Worm (Caenorhabditis elegans) whole organism, midembryonic: ENCODE results near the gene srxa-13.

ENCODE experiments used
- T22C8.4 ChIP-seq: fragments of 200-800 bp; sonication (Bioruptor generic); IDR thresholded peaks from 2 replicates; pipeline ENCODE4 v1.3.6; 2022; ENCODE audit warnings: missing genetic modification characterization, missing compliant biosample characterization
- cog-1 ChIP-seq: sonication (generic microtip); optimal IDR thresholded peaks from 2 replicates; lab custom pipeline; 2016; ENCODE audit warnings: missing genetic modification characterization, missing compliant biosample characterization
- flt-1 ChIP-seq: fragments of 200-800 bp; sonication (Bioruptor generic); IDR thresholded peaks from 2 replicates; pipeline ENCODE4 v1.3.6; 2022; ENCODE audit warnings: missing genetic modification characterization, missing compliant biosample characterization
- klf-2 ChIP-seq: fragments of 200-800 bp; sonication (Bioruptor generic); conservative IDR thresholded peaks from 2 replicates; pipeline ENCODE4 v1.3.6; 2022; ENCODE audit warnings: missing genetic modification reagents, missing genetic modification characterization, missing compliant biosample characterization
- med-1 ChIP-seq: sonication (generic microtip); optimal IDR thresholded peaks from 2 replicates; lab custom pipeline; 2017; ENCODE audit warnings: missing genetic modification characterization, mild to moderate bottlenecking, missing compliant biosample characterization, antibody characterized with exemption, missing genetic modification reagents; ENCODE audit not compliant: insufficient read depth
- ref-1 ChIP-seq: fragments of 200-800 bp; sonication (Bioruptor generic); conservative IDR thresholded peaks from 2 replicates; pipeline ENCODE4 v1.3.6; 2022; ENCODE audit warnings: missing genetic modification reagents, missing genetic modification characterization, missing compliant biosample characterization
- tab-1 ChIP-seq: fragments of 200-800 bp; sonication (Bioruptor generic); IDR thresholded peaks from 2 replicates; pipeline ENCODE4 v1.3.6; 2022; ENCODE audit warnings: missing genetic modification characterization, missing compliant biosample characterization
- ztf-23 ChIP-seq: fragments of 200-800 bp; sonication (Bioruptor generic); IDR thresholded peaks from 2 replicates; pipeline ENCODE4 v1.3.6; 2022; ENCODE audit warnings: missing genetic modification reagents, missing genetic modification characterization, missing compliant biosample characterization
- ztf-29 ChIP-seq: fragments of 200-800 bp; sonication (Bioruptor generic); IDR thresholded peaks from 2 replicates; pipeline ENCODE4 v1.3.6; 2022; ENCODE audit warnings: missing genetic modification reagents, missing genetic modification characterization, missing compliant biosample characterization

Gene srxa-13

DNA sequence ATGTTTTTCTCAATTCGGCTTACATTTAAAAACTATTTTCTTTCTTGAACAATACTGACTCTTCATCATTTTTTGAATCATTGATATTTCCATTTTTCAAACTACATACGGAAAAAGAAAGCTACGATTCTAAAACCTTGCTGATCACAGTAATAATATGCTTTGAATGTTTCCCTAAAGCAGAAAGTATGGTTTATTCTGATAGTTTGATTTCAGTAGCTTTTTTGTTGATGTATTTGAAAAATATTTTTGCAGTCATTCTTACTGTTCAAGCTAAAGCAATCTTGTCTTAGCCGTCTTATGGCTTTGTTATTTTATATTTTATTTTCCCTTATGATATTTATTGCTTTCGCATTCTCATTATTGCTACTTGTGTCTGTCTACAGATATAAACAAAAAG lies at the start of gene srxa-13:
Gene srxa-13 (plus strand): TSS at position 301 of the 400 bp plus-strand sequence.
- TF ChIP-seq klf-2, result no peak

DNA sequence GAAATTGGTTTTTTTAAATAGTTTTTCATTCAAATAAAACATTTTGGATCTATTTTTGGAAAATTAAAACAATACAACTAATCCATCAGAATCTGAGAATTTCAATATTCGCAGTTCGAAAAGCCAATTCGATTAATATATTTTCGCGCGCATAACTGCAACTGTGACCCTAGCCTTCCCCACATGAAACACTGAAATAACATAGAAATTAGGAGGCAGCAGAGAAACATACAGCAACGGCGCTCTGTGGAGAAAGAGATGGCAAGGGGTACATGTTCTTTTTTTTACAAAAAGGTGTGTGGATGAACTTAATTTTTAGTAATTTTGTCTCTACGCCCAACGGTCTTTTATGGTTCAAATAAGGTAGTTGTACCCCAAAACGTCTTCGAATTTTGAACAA lies 49.4 kb upstream of the srxa-13 start:
- no peak for TF ChIP-seq ztf-29 (GFP tag; lab: Robert Waterston, UW)
- TF ChIP-seq flt-1 (GFP tag; lab: Robert Waterston, UW), result no peak
- TF ChIP-seq klf-2, result no peak
- no peak for TF ChIP-seq T22C8.4 (GFP tag; lab: Robert Waterston, UW)
- no peak for TF ChIP-seq med-1 (GFP tag; lab: Kevin White, UChicago)
- no peak for TF ChIP-seq tab-1 (GFP tag; lab: Robert Waterston, UW)

DNA sequence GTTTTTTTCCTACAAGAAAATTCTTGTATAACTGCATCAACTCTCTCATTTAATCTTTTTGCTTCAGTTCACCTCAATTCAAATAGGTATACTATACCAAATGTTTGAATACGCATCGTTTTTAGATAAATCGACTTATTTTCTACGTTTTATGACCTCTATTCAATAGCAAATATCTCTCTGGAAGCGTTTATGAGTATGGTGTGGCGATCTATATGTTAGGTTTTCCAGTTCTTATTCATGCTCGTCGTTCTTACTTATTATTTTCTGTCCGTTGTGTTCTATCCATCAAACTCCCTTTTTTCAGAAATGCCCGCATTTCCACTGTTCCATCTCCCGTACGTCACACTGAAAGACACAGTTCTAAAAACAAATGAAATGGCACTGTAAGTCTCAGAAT lies 49.0 kb upstream of the srxa-13 start, which contains the start of gene T22G5.3:
Gene T22G5.3 (plus strand): TSS at position 301 of the 400 bp plus-strand sequence.
- no peak for TF ChIP-seq T22C8.4 (GFP tag; lab: Robert Waterston, UW)
- TF ChIP-seq med-1 (GFP tag; lab: Kevin White, UChicago), result no peak
- no peak for TF ChIP-seq klf-2
- no peak for TF ChIP-seq ref-1 (GFP tag; lab: Robert Waterston, UW)
- no peak for TF ChIP-seq ztf-29 (GFP tag; lab: Robert Waterston, UW)
- TF ChIP-seq cog-1, result no peak
- TF ChIP-seq tab-1 (GFP tag; lab: Robert Waterston, UW), result no peak
- no peak for TF ChIP-seq flt-1 (GFP tag; lab: Robert Waterston, UW)

DNA sequence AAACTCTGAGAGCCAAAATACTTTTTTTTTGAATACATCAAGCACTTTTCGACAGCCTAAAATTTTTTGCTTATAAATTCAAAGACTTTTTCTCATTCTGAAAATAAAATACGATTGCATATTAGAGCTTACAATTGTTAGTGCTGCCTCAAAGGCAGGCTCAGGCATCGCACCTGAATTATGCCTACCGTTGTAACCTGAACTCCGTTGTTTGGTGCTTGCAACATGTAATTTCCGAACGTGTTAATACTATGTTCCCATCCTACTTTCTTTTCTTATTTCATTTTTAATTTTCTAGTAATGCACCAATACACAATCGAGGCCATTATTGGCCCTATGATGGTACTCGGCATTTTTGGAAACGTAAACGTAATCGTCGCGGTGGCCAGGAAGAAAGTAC lies 42.2 kb upstream of the srxa-13 start, which contains the start of gene srsx-19:
Gene srsx-19 (plus strand): TSS at position 301 of the 400 bp plus-strand sequence.
- TF ChIP-seq ztf-29 (GFP tag; lab: Robert Waterston, UW), result no peak
- no peak for TF ChIP-seq klf-2
- TF ChIP-seq T22C8.4 (GFP tag; lab: Robert Waterston, UW), result no peak
- TF ChIP-seq flt-1 (GFP tag; lab: Robert Waterston, UW), result no peak
- no peak for TF ChIP-seq ztf-23 (GFP tag; lab: Robert Waterston, UW)
- no peak for TF ChIP-seq tab-1 (GFP tag; lab: Robert Waterston, UW)
- no peak for TF ChIP-seq med-1 (GFP tag; lab: Kevin White, UChicago)
- TF ChIP-seq ref-1 (GFP tag; lab: Robert Waterston, UW), result no peak
- TF ChIP-seq cog-1, result no peak

DNA sequence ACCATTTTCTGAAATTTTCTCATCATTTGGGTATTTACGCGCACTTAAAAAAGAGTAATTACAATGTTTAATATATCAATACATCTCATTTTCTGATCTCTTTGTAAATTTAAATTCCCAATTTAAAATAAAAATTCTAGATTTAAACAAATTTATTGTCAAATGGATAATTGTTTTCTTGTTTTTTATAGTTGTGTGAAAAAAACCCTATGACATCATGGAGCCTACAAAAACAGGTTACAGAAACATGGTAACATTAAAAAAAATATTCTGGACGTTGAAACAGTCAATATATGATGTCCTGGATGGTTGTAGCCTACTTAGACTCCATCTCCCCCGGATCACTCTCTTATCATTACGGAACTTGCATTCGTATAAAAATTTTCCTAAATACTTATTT lies 40.1 kb upstream of the srxa-13 start, which contains the start of gene spp-12:
Gene spp-12 (plus strand): TSS at position 301 of the 400 bp plus-strand sequence.
- TF ChIP-seq med-1 (GFP tag; lab: Kevin White, UChicago) (no peak), ztf-29 (GFP tag; lab: Robert Waterston, UW) (no peak), klf-2 (no peak), ztf-23 (GFP tag; lab: Robert Waterston, UW) (no peak), ref-1 (GFP tag; lab: Robert Waterston, UW) (no peak), T22C8.4 (GFP tag; lab: Robert Waterston, UW) (no peak), tab-1 (GFP tag; lab: Robert Waterston, UW) (no peak), cog-1 (no peak), flt-1 (GFP tag; lab: Robert Waterston, UW) (no peak)

DNA sequence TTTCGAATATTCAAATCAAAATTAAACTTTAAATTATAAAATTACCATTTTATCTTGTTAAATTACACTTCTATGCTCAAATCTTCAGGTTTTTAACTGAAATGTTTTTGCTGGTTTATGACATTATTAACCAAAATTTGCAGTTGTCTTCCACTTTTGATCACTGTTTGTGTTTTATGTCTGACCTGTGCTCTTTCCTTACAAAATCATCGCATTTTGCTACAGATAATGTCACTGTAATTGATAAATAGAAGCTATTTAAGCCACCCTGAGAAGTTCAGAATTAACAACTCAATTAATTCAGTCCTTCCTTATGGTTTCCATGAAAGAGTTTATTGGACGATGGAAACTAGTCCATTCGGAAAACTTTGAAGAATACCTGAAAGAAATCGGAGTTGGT lies 39.1 kb upstream of the srxa-13 start, which contains the start of gene lbp-8:
Gene lbp-8 (plus strand): TSS at position 301 of the 400 bp plus-strand sequence.
- TF ChIP-seq klf-2, result no peak
- no peak for TF ChIP-seq tab-1 (GFP tag; lab: Robert Waterston, UW)
- TF ChIP-seq flt-1 (GFP tag; lab: Robert Waterston, UW), result no peak
- TF ChIP-seq ztf-29 (GFP tag; lab: Robert Waterston, UW), result no peak
- TF ChIP-seq ref-1 (GFP tag; lab: Robert Waterston, UW), result no peak
- TF ChIP-seq med-1 (GFP tag; lab: Kevin White, UChicago), result no peak
- TF ChIP-seq ztf-23 (GFP tag; lab: Robert Waterston, UW), result no peak
- TF ChIP-seq cog-1, result no peak
- no peak for TF ChIP-seq T22C8.4 (GFP tag; lab: Robert Waterston, UW)

DNA sequence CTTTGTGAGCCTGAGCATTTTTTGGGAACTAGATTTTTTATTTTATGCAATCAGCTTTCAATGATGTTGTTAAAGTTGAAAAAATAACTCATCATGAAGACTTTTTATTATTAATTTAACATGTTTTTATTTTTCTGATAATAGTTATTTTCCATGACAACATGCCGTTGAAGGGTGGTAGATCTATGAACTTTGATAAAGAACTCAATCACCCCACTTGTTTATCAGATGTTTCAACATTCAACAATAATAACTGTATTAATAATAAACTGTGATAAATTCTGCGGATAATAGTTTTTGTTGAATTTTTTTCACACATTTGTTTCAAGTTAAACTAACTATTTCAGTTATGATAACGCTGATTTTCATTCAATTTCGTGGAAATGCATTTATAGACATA lies 38.1 kb upstream of the srxa-13 start:
- no peak for TF ChIP-seq ztf-29 (GFP tag; lab: Robert Waterston, UW)
- TF ChIP-seq ztf-23 (GFP tag; lab: Robert Waterston, UW), result no peak
- no peak for TF ChIP-seq T22C8.4 (GFP tag; lab: Robert Waterston, UW)
- no peak for TF ChIP-seq tab-1 (GFP tag; lab: Robert Waterston, UW)
- no peak for TF ChIP-seq ref-1 (GFP tag; lab: Robert Waterston, UW)
- no peak for TF ChIP-seq klf-2
- TF ChIP-seq med-1 (GFP tag; lab: Kevin White, UChicago), result no peak
- TF ChIP-seq cog-1, result no peak
- TF ChIP-seq flt-1 (GFP tag; lab: Robert Waterston, UW), result no peak

DNA sequence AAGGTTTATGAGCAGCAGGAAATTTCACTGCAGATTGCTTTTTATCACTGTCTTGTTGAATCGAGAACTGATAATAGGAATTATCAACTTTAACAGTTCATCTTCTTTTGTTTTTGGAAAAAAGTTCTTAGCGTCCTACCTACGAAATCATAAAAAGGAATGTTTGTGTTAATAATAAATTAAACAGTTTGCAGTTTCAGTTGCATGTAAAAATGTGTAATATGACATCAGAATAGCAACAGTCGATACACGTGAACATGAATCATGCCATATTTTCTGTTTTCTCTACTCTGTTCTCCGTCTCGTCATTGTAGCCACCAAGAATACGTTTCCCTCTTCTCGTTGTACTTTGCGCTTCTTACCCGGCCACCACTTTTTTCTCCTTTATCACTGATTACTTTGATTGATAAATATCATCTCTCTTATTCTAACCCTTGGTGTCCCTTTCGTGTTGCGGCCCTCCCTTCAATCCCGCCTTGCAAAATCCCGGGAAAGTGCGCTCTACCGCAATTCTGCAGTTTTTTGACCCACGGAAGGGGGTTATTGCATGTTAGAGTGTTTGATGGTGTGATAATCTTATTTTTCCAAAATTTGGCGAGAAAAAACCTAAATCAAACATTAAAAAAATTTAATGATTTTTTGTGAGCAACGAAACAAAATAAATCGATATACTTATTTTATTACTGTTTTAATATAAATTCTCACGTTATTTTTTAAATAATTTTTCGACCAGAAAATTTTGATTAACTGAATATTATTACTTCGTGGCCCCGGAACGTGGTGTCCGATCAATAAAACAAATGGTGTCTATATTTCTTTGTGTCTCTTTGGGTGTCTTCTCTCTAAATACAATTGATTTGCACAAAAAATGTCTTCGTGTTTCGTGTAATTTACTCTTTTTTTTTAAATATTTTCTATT lies 36.9 kb upstream of the srxa-13 start, which contains the start of gene sptl-3:
Gene sptl-3 (plus strand): TSS at position 869 of the 919 bp plus-strand sequence.
- TF ChIP-seq flt-1 (GFP tag; lab: Robert Waterston, UW) (no peak), med-1 (GFP tag; lab: Kevin White, UChicago) (no peak), cog-1 (no peak), ref-1 (GFP tag; lab: Robert Waterston, UW) (no peak), klf-2 (no peak), ztf-23 (GFP tag; lab: Robert Waterston, UW) (no peak), ztf-29 (GFP tag; lab: Robert Waterston, UW) (no peak), tab-1 (GFP tag; lab: Robert Waterston, UW) (no peak), T22C8.4 (GFP tag; lab: Robert Waterston, UW) (no peak)

DNA sequence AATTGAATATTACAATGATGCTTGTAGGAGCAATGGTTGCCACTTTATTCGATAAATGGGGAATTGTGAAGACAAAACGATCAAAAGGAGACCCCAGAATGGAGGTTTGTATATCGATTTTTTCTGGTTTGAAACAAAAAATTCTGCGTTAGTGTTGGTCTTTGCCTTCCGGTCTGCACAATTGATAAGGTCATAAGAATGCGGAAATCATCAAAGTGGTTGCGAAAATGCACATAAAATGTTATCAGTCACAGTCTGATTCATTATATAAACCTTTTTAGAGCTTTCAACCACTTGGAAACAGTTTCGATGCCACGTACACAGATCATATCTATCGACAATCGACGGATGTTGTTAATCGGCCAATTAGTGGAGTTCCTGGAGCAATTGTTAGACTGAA lies 36.0 kb upstream of the srxa-13 start:
- TF ChIP-seq ref-1 (GFP tag; lab: Robert Waterston, UW), result no peak
